Worm (Caenorhabditis elegans): ENCODE results near the gene wah-1.

- TF ChIP-seq zag-1 (tag; optimal IDR thresholded peaks at IDR 0.05) (no peak), ztf-4 (tag; optimal IDR thresholded peaks at IDR 0.05) (no peak), sup-37 (GFP tag; optimal IDR thresholded peaks at IDR 0.05) (no peak), nhr-12 (tag; optimal IDR thresholded peaks at IDR 0.05) (no peak), snpc-4 (tag; optimal IDR thresholded peaks at IDR 0.05) (no peak), blmp-1 (tag; optimal IDR thresholded peaks at IDR 0.05) (no peak), nhr-76 (tag; optimal IDR thresholded peaks at IDR 0.05) (no peak), egl-27 (tag; optimal IDR thresholded peaks at IDR 0.05) (no peak), tlp-1 (tag; optimal IDR thresholded peaks at IDR 0.05) (no peak), ceh-63 (GFP tag; optimal IDR thresholded peaks at IDR 0.05) (no peak), mef-2 (tag; optimal IDR thresholded peaks at IDR 0.05) (no peak), lin-15B (tag; optimal IDR thresholded peaks at IDR 0.05) (no peak)
Observed at ce11 chrIII:12009321-12009720, 19.4 kb downstream of the wah-1 start.

Data from whole organism, L1 larva.